Fruit fly (Drosophila melanogaster) whole organism, embryonic: ENCODE results near the gene CG10068.

Experiments
- Awh ChIP-seq: fragments of 200-800 bp; sonication (Bioruptor generic); IDR thresholded peaks from 2 replicates; pipeline ENCODE4, ENCODE4 v1.3.6; 2022; ENCODE audit warnings: missing biosample characterization, missing genetic modification characterization
- Bgb ChIP-seq: fragments of 200-800 bp; sonication (Bioruptor generic); IDR thresholded peaks from 2 replicates; pipeline ENCODE4 v1.3.6; 2022; ENCODE audit warnings: missing biosample characterization, missing genetic modification characterization; ENCODE audit not compliant: partially characterized antibody
- CG10431 ChIP-seq: fragments of 200-800 bp; sonication (Bioruptor generic); optimal IDR thresholded peaks from 3 replicates; lab custom pipeline; 2018; ENCODE audit warnings: missing biosample characterization, mild to moderate bottlenecking, missing genetic modification characterization
- CG10979 ChIP-seq: fragments of 200-800 bp; sonication (Bioruptor generic); optimal IDR thresholded peaks from 2 replicates; lab custom pipeline; 2018; ENCODE audit warnings: missing biosample characterization, mild to moderate bottlenecking, missing genetic modification characterization, moderate library complexity
- CG11247 ChIP-seq: fragments of 200-800 bp; sonication (Bioruptor generic); IDR thresholded peaks from 2 replicates; pipeline ENCODE4 v1.3.6; 2022; ENCODE audit warnings: missing biosample characterization, missing genetic modification characterization
- CG12104 ChIP-seq: fragments of 200-800 bp; sonication (Bioruptor generic); optimal IDR thresholded peaks from 3 replicates; lab custom pipeline; 2016; ENCODE audit warnings: missing biosample characterization, missing genetic modification characterization
- CG12236 ChIP-seq: fragments of 200-800 bp; sonication (Bioruptor generic); optimal IDR thresholded peaks from 2 replicates; lab custom pipeline; 2016; ENCODE audit warnings: missing biosample characterization, missing genetic modification characterization
- CG12942 ChIP-seq: fragments of 200-800 bp; sonication (Bioruptor generic); optimal IDR thresholded peaks from 3 replicates; lab custom pipeline; 2016; ENCODE audit warnings: missing biosample characterization, missing genetic modification characterization
- CG13296 ChIP-seq: fragments of 200-800 bp; sonication (Bioruptor generic); optimal IDR thresholded peaks from 3 replicates; lab custom pipeline; 2018; ENCODE audit warnings: missing biosample characterization, mild to moderate bottlenecking, missing genetic modification characterization
- CG13775 ChIP-seq: fragments of 200-800 bp; sonication (Bioruptor generic); optimal IDR thresholded peaks from 3 replicates; lab custom pipeline; 2017; ENCODE audit warnings: missing biosample characterization, mild to moderate bottlenecking, missing genetic modification characterization
- CG14014 ChIP-seq: fragments of 200-800 bp; sonication (Bioruptor generic); IDR thresholded peaks from 2 replicates; pipeline ENCODE4 v1.3.6; 2022; ENCODE audit warnings: missing biosample characterization, missing genetic modification characterization
- CG14860 ChIP-seq: fragments of 200-800 bp; sonication (Bioruptor generic); IDR thresholded peaks from 3 replicates; pipeline ENCODE4 v1.3.6; 2022; ENCODE audit warnings: missing biosample characterization, missing genetic modification characterization; ENCODE audit not compliant: partially characterized antibody
- CG14965 ChIP-seq: fragments of 200-800 bp; sonication (Bioruptor generic); optimal IDR thresholded peaks from 2 replicates; lab custom pipeline; 2016; ENCODE audit warnings: missing biosample characterization, missing genetic modification characterization, borderline replicate concordance
- CG16815 ChIP-seq: fragments of 200-800 bp; sonication (Bioruptor generic); optimal IDR thresholded peaks from 3 replicates; lab custom pipeline; 2017; ENCODE audit warnings: missing biosample characterization, mild to moderate bottlenecking, missing genetic modification characterization
- CG16863 ChIP-seq: fragments of 200-800 bp; sonication (Bioruptor generic); optimal IDR thresholded peaks from 3 replicates; lab custom pipeline; 2016; ENCODE audit warnings: missing biosample characterization, missing genetic modification characterization
- CG17612 ChIP-seq: fragments of 200-800 bp; sonication (Bioruptor generic); IDR thresholded peaks from 2 replicates; pipeline ENCODE4 v1.3.6; 2022; ENCODE audit warnings: missing biosample characterization, missing genetic modification characterization
- CG18619 ChIP-seq: fragments of 200-800 bp; sonication (Bioruptor generic); optimal IDR thresholded peaks from 3 replicates; lab custom pipeline; 2017; ENCODE audit warnings: missing biosample characterization, mild to moderate bottlenecking, missing genetic modification characterization
- CG31388 ChIP-seq: fragments of 200-800 bp; sonication (Bioruptor generic); optimal IDR thresholded peaks from 2 replicates; lab custom pipeline; 2016; ENCODE audit warnings: missing biosample characterization, missing genetic modification characterization
- CG32532 ChIP-seq: fragments of 200-800 bp; sonication (Bioruptor generic); IDR thresholded peaks from 2 replicates; pipeline ENCODE4 v1.3.6; 2022; ENCODE audit warnings: missing biosample characterization, missing genetic modification characterization
- CG33557 ChIP-seq: fragments of 200-800 bp; sonication (Bioruptor generic); optimal IDR thresholded peaks from 2 replicates; lab custom pipeline; 2019; ENCODE audit warnings: missing biosample characterization, mild to moderate bottlenecking, missing genetic modification characterization, moderate library complexity
- CG4404 ChIP-seq: fragments of 200-800 bp; sonication (Bioruptor generic); IDR thresholded peaks from 2 replicates; pipeline ENCODE4 v1.3.6; 2022; ENCODE audit warnings: missing biosample characterization, missing genetic modification characterization
- CG4617 ChIP-seq: fragments of 200-800 bp; sonication (Bioruptor generic); optimal IDR thresholded peaks from 3 replicates; lab custom pipeline; 2016; ENCODE audit warnings: missing biosample characterization, missing genetic modification characterization, borderline replicate concordance
- CG5180 ChIP-seq: fragments of 200-800 bp; sonication (Bioruptor generic); optimal IDR thresholded peaks from 3 replicates; lab custom pipeline; 2017; ENCODE audit warnings: missing biosample characterization, missing genetic modification characterization, mild to moderate bottlenecking, moderate library complexity, missing genetic modification reagents
- CG6254 ChIP-seq: fragments of 200-800 bp; sonication (Bioruptor generic); optimal IDR thresholded peaks from 3 replicates; lab custom pipeline; 2017; ENCODE audit warnings: mild to moderate bottlenecking, missing biosample characterization, missing genetic modification reagents, missing genetic modification characterization
- CG7745 ChIP-seq: fragments of 200-800 bp; sonication (Bioruptor generic); optimal IDR thresholded peaks from 2 replicates; lab custom pipeline; 2018; ENCODE audit warnings: missing biosample characterization, mild to moderate bottlenecking, missing genetic modification characterization, moderate library complexity
- Camta ChIP-seq: fragments of 200-800 bp; sonication (Bioruptor generic); optimal IDR thresholded peaks from 2 replicates; lab custom pipeline; 2016; ENCODE audit warnings: missing biosample characterization, missing genetic modification characterization
- Dref ChIP-seq: fragments of 200-800 bp; sonication (Bioruptor generic); IDR thresholded peaks from 2 replicates; pipeline ENCODE4 v1.3.6; 2022; ENCODE audit warnings: missing biosample characterization, missing genetic modification characterization
- ERR ChIP-seq: fragments of 200-800 bp; sonication (Bioruptor generic); optimal IDR thresholded peaks from 2 replicates; lab custom pipeline; 2016; ENCODE audit warnings: missing biosample characterization, missing genetic modification characterization
- Fer1 ChIP-seq: fragments of 200-800 bp; sonication (Bioruptor generic); optimal IDR thresholded peaks from 2 replicates; lab custom pipeline; 2017; ENCODE audit warnings: missing biosample characterization, mild to moderate bottlenecking, missing genetic modification characterization
- Lim3 ChIP-seq: fragments of 200-800 bp; sonication (Bioruptor generic); IDR thresholded peaks from 2 replicates; pipeline ENCODE4 v1.3.6; 2022; ENCODE audit warnings: missing biosample characterization, missing genetic modification characterization
- Mad ChIP-seq: fragments of 200-800 bp; sonication (Bioruptor generic); optimal IDR thresholded peaks from 2 replicates; lab custom pipeline; 2016; ENCODE audit warnings: missing biosample characterization, missing genetic modification characterization
- Med ChIP-seq: fragments of 200-800 bp; sonication (Bioruptor generic); peaks from one replicate; lab custom pipeline; 2016; ENCODE audit warnings: missing biosample characterization, missing genetic modification characterization, mild to moderate bottlenecking, inconsistent platforms, moderate library complexity
- NC2β ChIP-seq: fragments of 200-800 bp; sonication (Bioruptor generic); optimal IDR thresholded peaks from 2 replicates; lab custom pipeline; 2016; ENCODE audit warnings: missing biosample characterization, missing genetic modification characterization
- Scr ChIP-seq: fragments of 200-800 bp; sonication (Bioruptor generic); IDR thresholded peaks from 2 replicates; pipeline ENCODE4 v1.3.6; 2022; ENCODE audit warnings: missing biosample characterization, missing genetic modification characterization; ENCODE audit not compliant: partially characterized antibody
- Sry-δ ChIP-seq: fragments of 200-800 bp; sonication (Bioruptor generic); optimal IDR thresholded peaks from 2 replicates; lab custom pipeline; 2016; ENCODE audit warnings: missing biosample characterization, missing genetic modification characterization
- ash1 ChIP-seq: fragments of 200-800 bp; sonication (Bioruptor generic); optimal IDR thresholded peaks from 2 replicates; lab custom pipeline; 2018; ENCODE audit warnings: missing biosample characterization, mild to moderate bottlenecking, missing genetic modification characterization
- ci ChIP-seq: fragments of 200-800 bp; sonication (Bioruptor generic); IDR thresholded peaks from 3 replicates; pipeline ENCODE4 v1.3.6; 2022; ENCODE audit warnings: missing biosample characterization, missing genetic modification characterization
- dmrt99B ChIP-seq: fragments of 200-800 bp; sonication (Bioruptor generic); optimal IDR thresholded peaks from 2 replicates; lab custom pipeline; 2018; ENCODE audit warnings: missing biosample characterization, mild to moderate bottlenecking, missing genetic modification characterization, moderate library complexity
- gce ChIP-seq: fragments of 200-800 bp; sonication (Bioruptor generic); IDR thresholded peaks from 3 replicates; pipeline ENCODE4 v1.3.6; 2022; ENCODE audit warnings: missing biosample characterization, missing genetic modification characterization
- gro ChIP-seq: fragments of 200-800 bp; sonication (Bioruptor generic); optimal IDR thresholded peaks from 2 replicates; lab custom pipeline; 2016; ENCODE audit warnings: missing biosample characterization, missing genetic modification characterization
- lola ChIP-seq, 3 experiments: fragments of >200 bp in 2 of 3; fragments of 200-800 bp in 1 of 3; sonication (Bioruptor generic) in 1 of 3; optimal IDR thresholded peaks; 2 replicates each; lab custom pipeline; 2017 to 2019; ENCODE audit warnings: missing biosample characterization in 3 of 3, missing genetic modification characterization in 3 of 3, mild to moderate bottlenecking in 1 of 3, moderate library complexity in 1 of 3
- pb ChIP-seq: fragments of 200-800 bp; sonication (Bioruptor generic); optimal IDR thresholded peaks from 3 replicates; lab custom pipeline; 2016; ENCODE audit warnings: missing biosample characterization, missing genetic modification characterization
- pita ChIP-seq: fragments of 200-800 bp; sonication (Bioruptor generic); optimal IDR thresholded peaks from 2 replicates; lab custom pipeline; 2017; ENCODE audit warnings: missing biosample characterization, mild to moderate bottlenecking, missing genetic modification characterization
- pzg ChIP-seq: fragments of 200-800 bp; sonication (Bioruptor generic); optimal IDR thresholded peaks from 3 replicates; lab custom pipeline; 2018; ENCODE audit warnings: missing biosample characterization, mild to moderate bottlenecking, missing genetic modification characterization, moderate library complexity
- schlank ChIP-seq: fragments of 200-800 bp; sonication (Bioruptor generic); optimal IDR thresholded peaks from 2 replicates; lab custom pipeline; 2018; ENCODE audit warnings: missing biosample characterization, mild to moderate bottlenecking, missing genetic modification characterization
- scrt ChIP-seq: fragments of 200-800 bp; sonication (Bioruptor generic); optimal IDR thresholded peaks from 2 replicates; lab custom pipeline; 2018; ENCODE audit warnings: missing biosample characterization, mild to moderate bottlenecking, missing genetic modification characterization, moderate library complexity
- slbo ChIP-seq: fragments of 200-800 bp; sonication (Bioruptor generic); IDR thresholded peaks from 2 replicates; pipeline ENCODE4 v1.3.6; 2022; ENCODE audit warnings: missing biosample characterization, missing genetic modification characterization
- tap ChIP-seq: fragments of 200-800 bp; optimal IDR thresholded peaks from 3 replicates; lab custom pipeline; 2019; ENCODE audit warnings: missing biosample characterization, mild to moderate bottlenecking, missing genetic modification characterization, moderate library complexity
- twi ChIP-seq: fragments of 200-800 bp; optimal IDR thresholded peaks from 2 replicates; lab custom pipeline; 2019; ENCODE audit warnings: missing biosample characterization, mild to moderate bottlenecking, missing genetic modification characterization, moderate library complexity

CG10068 gene

DNA sequence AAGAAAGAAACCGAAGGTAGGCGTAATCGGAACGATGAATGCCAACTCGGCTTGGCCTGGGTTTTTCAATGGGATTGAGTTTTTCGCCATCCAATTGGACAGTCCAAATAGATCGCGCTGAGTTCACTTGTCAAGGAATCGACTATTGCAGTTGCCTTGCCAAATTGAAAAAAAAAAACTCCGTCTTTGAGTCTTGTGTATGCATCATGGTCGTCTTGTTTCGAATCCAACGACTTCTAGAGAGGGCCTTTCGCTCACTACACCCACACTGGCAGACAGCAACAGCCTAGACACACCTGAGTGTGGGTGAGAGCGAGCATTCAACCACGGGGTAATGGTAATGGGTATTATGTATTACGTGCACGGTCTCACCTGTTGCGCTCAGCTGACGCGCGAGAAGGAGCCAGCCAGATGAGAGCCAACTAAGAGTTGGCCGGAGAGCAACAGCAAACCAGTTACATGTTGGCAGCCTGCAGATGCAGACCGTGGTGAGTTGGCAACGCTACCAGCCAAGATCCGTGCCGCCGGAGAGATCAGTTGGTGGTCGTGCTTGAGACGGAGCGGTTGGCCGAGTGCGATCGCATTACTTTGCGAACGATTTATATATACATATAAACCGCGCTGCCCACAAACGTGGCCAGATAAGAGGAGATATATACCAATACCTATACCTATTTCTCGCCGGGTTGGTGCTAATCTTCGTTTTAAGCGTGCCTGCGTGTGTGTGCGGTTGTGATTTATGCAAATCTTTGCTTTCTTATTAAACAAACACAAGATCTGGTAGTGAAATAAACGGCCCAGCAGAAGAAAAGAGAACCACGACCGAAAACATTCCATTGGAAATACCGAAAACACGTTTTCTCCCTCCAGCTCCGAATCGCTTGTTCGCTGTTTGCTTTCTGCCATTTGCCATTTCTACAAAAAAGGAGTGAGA lies 34.8 kb upstream of the CG10068 start, which contains the start of gene sas (continued):
- TF ChIP-seq CG12236 (GFP tag; lab: Kevin White, UChicago) (no peak), CG16863 (GFP tag; lab: Kevin White, UChicago) (no peak), Bgb (peak; percentile 32; the same call in 1 of the 2 replicates), CG7745 (tag; lab: Kevin White, UChicago) (no peak), CG14860 (GFP tag; lab: Robert Waterston, UW) (no peak), slbo (GFP tag; lab: Robert Waterston, UW) (no peak), Camta (GFP tag; lab: Kevin White, UChicago) (no peak), dmrt99B (tag; lab: Kevin White, UChicago) (no peak), Scr (GFP tag; lab: Robert Waterston, UW) (no peak; the same call in 1 of the 2 replicates), Mad (no peak), ash1 (GFP tag; lab: Kevin White, UChicago) (no peak), CG17612 (GFP tag; lab: Robert Waterston, UW) (no peak), CG16815 (GFP tag; lab: Kevin White, UChicago) (no peak), scrt (GFP tag; lab: Kevin White, UChicago) (no peak), CG6254 (GFP tag; lab: Kevin White, UChicago) (no peak), CG11247 (GFP tag; lab: Robert Waterston, UW) (no peak), Fer1 (no peak), NC2β (GFP tag; lab: Kevin White, UChicago) (no peak), lola (GFP tag; optimal IDR thresholded peaks at IDR 0.05; lab: Kevin White, UChicago) (no peak), CG12104 (GFP tag; lab: Kevin White, UChicago) (no peak), CG4404 (GFP tag; lab: Robert Waterston, UW) (no peak), CG18619 (GFP tag; lab: Kevin White, UChicago) (no peak), schlank (tag; lab: Kevin White, UChicago) (no peak), pb (GFP tag; lab: Kevin White, UChicago) (no peak), CG14965 (GFP tag; lab: Kevin White, UChicago) (no peak), pzg (GFP tag; lab: Kevin White, UChicago) (no peak), CG31388 (no peak), gce (GFP tag; lab: Robert Waterston, UW) (no peak), Lim3 (no peak), CG10431 (GFP tag; lab: Kevin White, UChicago) (no peak), pita (GFP tag; lab: Kevin White, UChicago) (no peak), gro (no peak), twi (no peak), CG32532 (GFP tag; lab: Robert Waterston, UW) (peak; percentile 40; the same call in 1 of the 2 replicates), Awh (no peak), ci (GFP tag; lab: Robert Waterston, UW) (peak; percentile 45; the same call in 1 of the 3 replicates), CG5180 (GFP tag; lab: Kevin White, UChicago) (peak; percentile 16), CG12942 (GFP tag; lab: Kevin White, UChicago) (no peak), ERR (GFP tag; lab: Kevin White, UChicago) (no peak), CG13296 (GFP tag; lab: Kevin White, UChicago) (peak; percentile 10), Dref (GFP tag; lab: Robert Waterston, UW) (no peak), CG14014 (GFP tag; lab: Robert Waterston, UW) (no peak), Med (GFP tag; lab: Kevin White, UChicago) (peak; percentile 77), CG13775 (GFP tag; lab: Kevin White, UChicago) (no peak), tap (no peak), CG33557 (GFP tag; lab: Kevin White, UChicago) (no peak), Sry-δ (no peak), CG4617 (GFP tag; lab: Kevin White, UChicago) (no peak), CG10979 (no peak)
